Fruit fly (Drosophila melanogaster) whole organism, embryonic: Measurements from ENCODE around the gene sea.
A peak's percentile ranks its signal among the peaks of the same experiment; 100 is the strongest.

Experiments
- ATbp ChIP-seq: fragments of 200-800 bp; sonication (Bioruptor generic); optimal IDR thresholded peaks from 2 replicates; lab custom pipeline; 2017; ENCODE audit warnings: missing biosample characterization, mild to moderate bottlenecking, missing genetic modification characterization, missing genetic modification reagents
- Ada2b ChIP-seq: fragments of 200-800 bp; sonication (Bioruptor generic); IDR thresholded peaks from 2 replicates; pipeline ENCODE4 v1.3.6; 2022; ENCODE audit warnings: missing biosample characterization, missing genetic modification characterization
- CG10267 ChIP-seq: fragments of 200-800 bp; sonication (Bioruptor generic); optimal IDR thresholded peaks from 2 replicates; lab custom pipeline; 2018; ENCODE audit warnings: missing biosample characterization, mild to moderate bottlenecking, missing genetic modification characterization, moderate library complexity
- CG11695 ChIP-seq: fragments of 200-800 bp; sonication (Bioruptor generic); IDR thresholded peaks from 3 replicates; pipeline ENCODE4 v1.3.6; 2022; ENCODE audit warnings: missing biosample characterization, missing genetic modification characterization
- CG12219 ChIP-seq: fragments of 200-800 bp; sonication (Bioruptor generic); optimal IDR thresholded peaks from 3 replicates; lab custom pipeline; 2018; ENCODE audit warnings: missing biosample characterization, mild to moderate bottlenecking, missing genetic modification characterization
- CG12744 ChIP-seq: fragments of 200-800 bp; sonication (Bioruptor generic); optimal IDR thresholded peaks from 2 replicates; lab custom pipeline; 2016; ENCODE audit warnings: missing biosample characterization, missing genetic modification characterization
- CG13424 ChIP-seq: fragments of 200-800 bp; sonication (Bioruptor generic); optimal IDR thresholded peaks from 2 replicates; lab custom pipeline; 2019; ENCODE audit warnings: missing biosample characterization, mild to moderate bottlenecking, missing genetic modification characterization, moderate library complexity
- CG14710 ChIP-seq: fragments of 200-800 bp; sonication (Bioruptor generic); optimal IDR thresholded peaks from 3 replicates; lab custom pipeline; 2019; ENCODE audit warnings: missing biosample characterization, mild to moderate bottlenecking, missing genetic modification characterization, moderate library complexity
- CG16863 ChIP-seq: fragments of 200-800 bp; sonication (Bioruptor generic); optimal IDR thresholded peaks from 3 replicates; lab custom pipeline; 2016; ENCODE audit warnings: missing biosample characterization, missing genetic modification characterization
- CG17186 ChIP-seq: fragments of 200-800 bp; sonication (Bioruptor generic); optimal IDR thresholded peaks from 3 replicates; lab custom pipeline; 2017; ENCODE audit warnings: missing biosample characterization, missing genetic modification reagents, missing genetic modification characterization
- CG17328 ChIP-seq: fragments of 200-800 bp; sonication (Bioruptor generic); IDR thresholded peaks from 2 replicates; pipeline ENCODE4 v1.3.6; 2022; ENCODE audit warnings: missing biosample characterization, missing genetic modification characterization
- CG3163 ChIP-seq: fragments of 200-800 bp; sonication (Bioruptor generic); optimal IDR thresholded peaks from 3 replicates; lab custom pipeline; 2016; ENCODE audit warnings: missing biosample characterization, missing genetic modification characterization
- CG4282 ChIP-seq: fragments of 200-800 bp; sonication (Bioruptor generic); optimal IDR thresholded peaks from 2 replicates; lab custom pipeline; 2016; ENCODE audit warnings: missing biosample characterization, missing genetic modification characterization
- CG43689 ChIP-seq: fragments of 200-800 bp; sonication (Bioruptor generic); IDR thresholded peaks from 2 replicates; pipeline ENCODE4 v1.3.6; 2022; ENCODE audit warnings: missing biosample characterization, missing genetic modification characterization
- CG6254 ChIP-seq: fragments of 200-800 bp; sonication (Bioruptor generic); optimal IDR thresholded peaks from 3 replicates; lab custom pipeline; 2017; ENCODE audit warnings: mild to moderate bottlenecking, missing biosample characterization, missing genetic modification reagents, missing genetic modification characterization
- CG6791 ChIP-seq: fragments of 200-800 bp; sonication (Bioruptor generic); IDR thresholded peaks from 3 replicates; pipeline ENCODE4 v1.3.6; 2022; ENCODE audit warnings: missing biosample characterization, missing genetic modification characterization; ENCODE audit not compliant: partially characterized antibody
- CG8924 ChIP-seq: fragments of 200-800 bp; optimal IDR thresholded peaks from 3 replicates; lab custom pipeline; 2019; ENCODE audit warnings: missing biosample characterization, mild to moderate bottlenecking, missing genetic modification characterization, moderate library complexity
- CG9932 ChIP-seq: fragments of 200-800 bp; sonication (Bioruptor generic); IDR thresholded peaks from 2 replicates; pipeline ENCODE4 v1.3.6; 2022; ENCODE audit warnings: missing biosample characterization, missing genetic modification characterization
- Chrac-16 ChIP-seq: fragments of 200-800 bp; sonication (Bioruptor generic); optimal IDR thresholded peaks from 3 replicates; lab custom pipeline; 2016; ENCODE audit warnings: missing biosample characterization, missing genetic modification characterization
- D ChIP-seq, 2 experiments: fragments of 200-800 bp in 1 of 2; fragments of >200 bp in 1 of 2; sonication (Bioruptor generic) in 1 of 2; optimal IDR thresholded peaks; 2 replicates in 1 of 2; 3 replicates in 1 of 2; lab custom pipeline; 2017; ENCODE audit warnings: mild to moderate bottlenecking in 1 of 2, missing biosample characterization in 1 of 2, missing genetic modification characterization in 1 of 2, missing genetic modification reagents in 1 of 2
- D19B ChIP-seq: fragments of 200-800 bp; sonication (Bioruptor generic); optimal IDR thresholded peaks from 2 replicates; lab custom pipeline; 2017; ENCODE audit warnings: missing biosample characterization, mild to moderate bottlenecking, missing genetic modification characterization
- Dref ChIP-seq: fragments of 200-800 bp; sonication (Bioruptor generic); IDR thresholded peaks from 2 replicates; pipeline ENCODE4 v1.3.6; 2022; ENCODE audit warnings: missing biosample characterization, missing genetic modification characterization
- Eip74EF ChIP-seq, 2 experiments: fragments of 200-800 bp in 1 of 2; fragments of >200 bp in 1 of 2; sonication (Bioruptor generic) in 1 of 2; optimal IDR thresholded peaks; 2 replicates each; lab custom pipeline; 2017 to 2019; ENCODE audit warnings: missing biosample characterization in 2 of 2, missing genetic modification characterization in 2 of 2, mild to moderate bottlenecking in 1 of 2, moderate library complexity in 1 of 2
- H15 ChIP-seq: fragments of 200-800 bp; sonication (Bioruptor generic); IDR thresholded peaks from 3 replicates; pipeline ENCODE4 v1.3.6; 2022; ENCODE audit warnings: missing biosample characterization, missing genetic modification characterization
- H2.0 ChIP-seq: fragments of 200-800 bp; sonication (Bioruptor generic); IDR thresholded peaks from 2 replicates; pipeline ENCODE4 v1.3.6; 2022; ENCODE audit warnings: missing biosample characterization, missing genetic modification characterization
- HLH3B ChIP-seq: fragments of 200-800 bp; sonication (Bioruptor generic); IDR thresholded peaks from 2 replicates; pipeline ENCODE4 v1.3.6; 2022; ENCODE audit warnings: missing biosample characterization, missing genetic modification characterization
- Hsf ChIP-seq: fragments of 200-800 bp; sonication (Bioruptor generic); optimal IDR thresholded peaks from 3 replicates; lab custom pipeline; 2016; ENCODE audit warnings: missing biosample characterization, missing genetic modification characterization
- MBD-R2 ChIP-seq: fragments of 200-800 bp; sonication (Bioruptor generic); IDR thresholded peaks from 2 replicates; pipeline ENCODE4 v1.3.6; 2022; ENCODE audit warnings: missing biosample characterization, missing genetic modification characterization
- Med ChIP-seq: fragments of 200-800 bp; sonication (Bioruptor generic); peaks from one replicate; lab custom pipeline; 2016; ENCODE audit warnings: missing biosample characterization, missing genetic modification characterization, mild to moderate bottlenecking, inconsistent platforms, moderate library complexity
- Mes4 ChIP-seq: fragments of 200-800 bp; sonication (Bioruptor generic); optimal IDR thresholded peaks from 2 replicates; lab custom pipeline; 2016; ENCODE audit warnings: missing biosample characterization, missing genetic modification characterization
- NC2β ChIP-seq: fragments of 200-800 bp; sonication (Bioruptor generic); optimal IDR thresholded peaks from 2 replicates; lab custom pipeline; 2016; ENCODE audit warnings: missing biosample characterization, missing genetic modification characterization
- Rx ChIP-seq: fragments of 200-800 bp; sonication (Bioruptor generic); IDR thresholded peaks from 2 replicates; pipeline ENCODE4 v1.3.6; 2022; ENCODE audit warnings: missing biosample characterization, missing genetic modification characterization
- Sin3A ChIP-seq: fragments of >200 bp; optimal IDR thresholded peaks from 2 replicates; lab custom pipeline; 2018
- Ssrp ChIP-seq: fragments of 200-800 bp; sonication (Bioruptor generic); optimal IDR thresholded peaks from 2 replicates; lab custom pipeline; 2018; ENCODE audit warnings: missing biosample characterization, mild to moderate bottlenecking, missing genetic modification characterization, moderate library complexity
- ac ChIP-seq: fragments of 200-800 bp; sonication (Bioruptor generic); optimal IDR thresholded peaks from 3 replicates; lab custom pipeline; 2017; ENCODE audit warnings: missing biosample characterization, mild to moderate bottlenecking, missing genetic modification characterization
- bowl ChIP-seq: fragments of 200-800 bp; sonication (Bioruptor generic); IDR thresholded peaks from 2 replicates; pipeline ENCODE4 v1.3.6; 2022; ENCODE audit warnings: missing biosample characterization, missing genetic modification characterization
- dati ChIP-seq: fragments of 200-800 bp; sonication (Bioruptor generic); IDR thresholded peaks from 2 replicates; pipeline ENCODE4 v1.3.6; 2022; ENCODE audit warnings: missing biosample characterization, missing genetic modification characterization
- her ChIP-seq: fragments of 200-800 bp; sonication (Bioruptor generic); optimal IDR thresholded peaks from 2 replicates; lab custom pipeline; 2016; ENCODE audit warnings: missing biosample characterization, missing genetic modification characterization
- hkb ChIP-seq, 2 experiments: fragments of 200-800 bp in 1 of 2; fragments of >200 bp in 1 of 2; sonication (Bioruptor generic) in 1 of 2; IDR thresholded peaks in 1 of 2; optimal IDR thresholded peaks in 1 of 2; 2 replicates each; pipeline versions ENCODE4 v1.3.6 to Lab custom; 2017 to 2022; ENCODE audit warnings: missing biosample characterization in 1 of 2, missing genetic modification characterization in 1 of 2
- insv ChIP-seq, 2 experiments: fragments of 200-800 bp; sonication (Bioruptor generic); optimal IDR thresholded peaks; 3 replicates each; lab custom pipeline; 2016 to 2018; ENCODE audit warnings: missing biosample characterization in 2 of 2, missing genetic modification characterization in 2 of 2
- inv ChIP-seq: fragments of 200-800 bp; sonication (Bioruptor generic); IDR thresholded peaks from 2 replicates; pipeline ENCODE4 v1.3.6; 2022; ENCODE audit warnings: missing biosample characterization, missing genetic modification characterization; ENCODE audit not compliant: partially characterized antibody
- kah ChIP-seq: fragments of 200-800 bp; sonication (Bioruptor generic); optimal IDR thresholded peaks from 2 replicates; lab custom pipeline; 2018; ENCODE audit warnings: missing biosample characterization, mild to moderate bottlenecking, missing genetic modification characterization
- lbe ChIP-seq: fragments of 200-800 bp; sonication (Bioruptor generic); optimal IDR thresholded peaks from 2 replicates; lab custom pipeline; 2016; ENCODE audit warnings: missing biosample characterization, mild to moderate bottlenecking, missing genetic modification characterization
- mam ChIP-seq: fragments of 200-800 bp; sonication (Bioruptor generic); optimal IDR thresholded peaks from 3 replicates; lab custom pipeline; 2016; ENCODE audit warnings: missing biosample characterization, missing genetic modification characterization
- nmo ChIP-seq: fragments of 200-800 bp; sonication (Bioruptor generic); optimal IDR thresholded peaks from 2 replicates; lab custom pipeline; 2018; ENCODE audit warnings: missing biosample characterization, mild to moderate bottlenecking, missing genetic modification characterization, moderate library complexity
- nom ChIP-seq: fragments of 200-800 bp; sonication (Bioruptor generic); optimal IDR thresholded peaks from 2 replicates; lab custom pipeline; 2017; ENCODE audit warnings: missing biosample characterization, missing genetic modification characterization, mild to moderate bottlenecking, moderate library complexity, missing genetic modification reagents
- org-1 ChIP-seq: fragments of 200-800 bp; sonication (Bioruptor generic); optimal IDR thresholded peaks from 2 replicates; lab custom pipeline; 2017; ENCODE audit warnings: missing biosample characterization, missing genetic modification characterization
- phol ChIP-seq: fragments of 200-800 bp; sonication (Bioruptor generic); optimal IDR thresholded peaks from 3 replicates; lab custom pipeline; 2018; ENCODE audit warnings: missing biosample characterization, mild to moderate bottlenecking, missing genetic modification characterization, moderate library complexity
- sim ChIP-seq: fragments of 200-800 bp; sonication (Bioruptor generic); IDR thresholded peaks from 2 replicates; pipeline ENCODE4 v1.3.6; 2022; ENCODE audit warnings: missing biosample characterization, missing genetic modification characterization
- zen ChIP-seq: fragments of 200-800 bp; sonication (Bioruptor generic); optimal IDR thresholded peaks from 3 replicates; lab custom pipeline; 2018; ENCODE audit warnings: missing biosample characterization, mild to moderate bottlenecking, missing genetic modification characterization, moderate library complexity

The sea gene

dm6 chr3R:11582253-11582589 lies 15.4 kb upstream of the sea start (continued):
- TF ChIP-seq CG6254 (GFP tag; lab: Kevin White, UChicago): peak; percentile 27
- peak; percentile 93 for TF ChIP-seq Med
- peak; percentile 68 for TF ChIP-seq bowl (GFP tag; lab: Robert Waterston, UW)
- no peak for TF ChIP-seq inv (GFP tag; lab: Robert Waterston, UW)
- TF ChIP-seq CG16863 (GFP tag; lab: Kevin White, UChicago): peak; percentile 60
- TF ChIP-seq CG17186: no peak
- peak; percentile 32 for TF ChIP-seq Chrac-16 (GFP tag; lab: Kevin White, UChicago)
- no peak for TF ChIP-seq CG4282
- TF ChIP-seq her (GFP tag; lab: Kevin White, UChicago): peak; percentile 58
- no peak for TF ChIP-seq insv (GFP tag; optimal IDR thresholded peaks at IDR 0.05; lab: Kevin White, UChicago)
- TF ChIP-seq Ssrp (tag; lab: Kevin White, UChicago): peak; percentile 60
- peak; percentile 72 for TF ChIP-seq Hsf (GFP tag; lab: Kevin White, UChicago)
- TF ChIP-seq nom (GFP tag; lab: Kevin White, UChicago): peak; percentile 38
- peak; percentile 75 for TF ChIP-seq CG13424 (tag; lab: Kevin White, UChicago)
- peak; percentile 84 for TF ChIP-seq D19B (GFP tag; lab: Kevin White, UChicago)
- no peak for TF ChIP-seq Sin3A (lab: Kevin White, UChicago)
- TF ChIP-seq kah (GFP tag; lab: Kevin White, UChicago): peak; percentile 47
- no peak for TF ChIP-seq hkb (optimal IDR thresholded peaks at IDR 0.05; lab: Kevin White, UChicago)
- peak; percentile 80 for TF ChIP-seq hkb (GFP tag; IDR thresholded peaks at IDR 0.05; lab: Robert Waterston, UW)
- peak; percentile 32 for TF ChIP-seq CG10267 (tag; lab: Kevin White, UChicago)
- TF ChIP-seq CG9932 (GFP tag; lab: Robert Waterston, UW): no peak
- peak; percentile 5 for TF ChIP-seq zen (tag; lab: Kevin White, UChicago)
- no peak for TF ChIP-seq ATbp (GFP tag; lab: Kevin White, UChicago)
- peak; percentile 63 for TF ChIP-seq CG12219
- peak; percentile 65 for TF ChIP-seq H2.0 (GFP tag; lab: Robert Waterston, UW)
- peak; percentile 61 for TF ChIP-seq Mes4 (GFP tag; lab: Kevin White, UChicago)
- TF ChIP-seq Rx (GFP tag; lab: Robert Waterston, UW): peak; percentile 55
- TF ChIP-seq sim (GFP tag; lab: Robert Waterston, UW): 0 out of 2 replicates have a peak, but pooled peaks have one; percentile 29
- TF ChIP-seq nmo (GFP tag; lab: Kevin White, UChicago): peak; percentile 74
- TF ChIP-seq CG8924: peak; percentile 55
- TF ChIP-seq HLH3B (GFP tag; lab: Robert Waterston, UW): peak; percentile 75
- TF ChIP-seq Ada2b: peak; percentile 69
- TF ChIP-seq CG6791 (GFP tag; lab: Robert Waterston, UW): no peak
- TF ChIP-seq D (optimal IDR thresholded peaks at IDR 0.05; lab: Kevin White, UChicago): no peak
- TF ChIP-seq D (GFP tag; optimal IDR thresholded peaks at IDR 0.05; lab: Kevin White, UChicago): peak; percentile 48
- TF ChIP-seq dati (GFP tag; lab: Robert Waterston, UW): peak; percentile 73
- TF ChIP-seq MBD-R2: 0 out of 2 replicates have a peak, but pooled peaks have one; percentile 26
- TF ChIP-seq phol (tag; lab: Kevin White, UChicago): peak; percentile 58
- TF ChIP-seq CG3163 (GFP tag; lab: Kevin White, UChicago): peak; percentile 41
- peak; percentile 75 for TF ChIP-seq CG11695
- peak; percentile 68; the same call in 2 of the 3 replicates for TF ChIP-seq H15
- peak; percentile 56 for TF ChIP-seq org-1 (GFP tag; lab: Kevin White, UChicago)
- no peak for TF ChIP-seq NC2β (GFP tag; lab: Kevin White, UChicago)
- peak; percentile 21 for TF ChIP-seq CG14710 (tag; lab: Kevin White, UChicago)
- peak; percentile 78 for TF ChIP-seq CG17328
- no peak for TF ChIP-seq CG12744
- TF ChIP-seq Dref: no peak
- peak in 1 of 2 experiments; percentile 52 for TF ChIP-seq Eip74EF (GFP tag; optimal IDR thresholded peaks at IDR 0.05; lab: Kevin White, UChicago)
- no peak for TF ChIP-seq ac (GFP tag; lab: Kevin White, UChicago)
- peak; percentile 66 for TF ChIP-seq CG43689
- TF ChIP-seq lbe: no peak
- peak; percentile 53 for TF ChIP-seq mam (GFP tag; lab: Kevin White, UChicago)
